1 fruit fly cellular context compared by ENCODE assay signal in the genomic region with DNA sequence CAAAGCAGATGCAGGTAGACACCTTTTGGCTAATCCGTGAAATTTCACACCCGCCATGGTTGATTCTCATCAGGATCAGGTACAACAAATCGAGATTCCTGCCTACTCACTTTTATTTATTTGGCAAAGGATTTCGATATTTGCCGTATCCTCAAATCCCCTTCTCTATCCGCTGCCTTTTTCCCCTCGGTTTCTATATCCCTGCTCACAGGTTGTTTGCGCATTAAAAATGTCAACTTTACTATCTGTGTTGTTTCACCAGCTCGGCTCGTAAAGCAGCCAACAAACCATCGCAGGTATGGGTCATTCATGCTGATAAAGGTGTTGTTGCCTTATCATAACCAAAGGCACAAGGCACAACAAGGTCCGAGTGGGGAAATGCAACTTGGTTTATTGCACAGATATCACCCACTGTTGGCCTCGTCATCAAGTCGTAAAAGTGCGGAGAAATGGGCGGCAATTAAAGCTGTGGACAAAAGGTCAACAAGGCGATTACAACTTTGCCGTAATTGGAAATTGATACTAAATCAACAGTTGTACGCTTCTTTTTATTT.
TF ChIP-seq lines count a peak whose summit lies in the region.

No protein-coding gene starts in this region.

TF ChIP-seq in whole organism, embryonic, 481 proteins besides CTCF, POLR2A, EP300 and RAD21 (continued from another document):
- peak; percentile 33 for TF ChIP-seq CG15601 (tag; optimal IDR thresholded peaks at IDR 0.05; lab: Kevin White, UChicago)
- TF ChIP-seq CG2889 (GFP tag; IDR thresholded peaks at IDR 0.05; lab: Robert Waterston, UW) = no peak
- no peak for TF ChIP-seq CG12104 (GFP tag; optimal IDR thresholded peaks at IDR 0.05; lab: Kevin White, UChicago)
- no peak for TF ChIP-seq scrt (GFP tag; optimal IDR thresholded peaks at IDR 0.05; lab: Kevin White, UChicago)
- TF ChIP-seq zf30C (GFP tag; optimal IDR thresholded peaks at IDR 0.05; lab: Kevin White, UChicago) = peak; percentile 7
- peak; percentile 7 for TF ChIP-seq CG2678 (tag; optimal IDR thresholded peaks at IDR 0.05; lab: Kevin White, UChicago)
- TF ChIP-seq corto (GFP tag; optimal IDR thresholded peaks at IDR 0.05; lab: Kevin White, UChicago) = peak; percentile 13
- TF ChIP-seq esg (GFP tag; conservative IDR thresholded peaks at IDR 0.05; lab: Robert Waterston, UW) = no peak
- TF ChIP-seq CG18262 (tag; optimal IDR thresholded peaks at IDR 0.05; lab: Kevin White, UChicago) = no peak
- peak; percentile 71 for TF ChIP-seq CG15479 (GFP tag; optimal IDR thresholded peaks at IDR 0.05; lab: Kevin White, UChicago)
- TF ChIP-seq inv (GFP tag; IDR thresholded peaks at IDR 0.05; lab: Robert Waterston, UW; ENCODE audit: partially characterized antibody) = no peak
- TF ChIP-seq Asciz (GFP tag; optimal IDR thresholded peaks at IDR 0.05; lab: Kevin White, UChicago) = peak; percentile 22
- TF ChIP-seq NFAT (GFP tag; IDR thresholded peaks at IDR 0.05; lab: Robert Waterston, UW) = no peak
- TF ChIP-seq CG11695 (GFP tag; IDR thresholded peaks at IDR 0.05; lab: Robert Waterston, UW) = 0 out of 3 replicates have a peak, but pooled peaks have one; percentile 7
- no peak for TF ChIP-seq Stat92E (GFP tag; optimal IDR thresholded peaks at IDR 0.05; lab: Kevin White, UChicago)
- TF ChIP-seq lola (GFP tag; optimal IDR thresholded peaks at IDR 0.05; lab: Kevin White, UChicago) = peak in 1 of 3 experiments; percentile 17
- peak; percentile 16; the same call in 1 of the 2 replicates for TF ChIP-seq onecut (GFP tag; IDR thresholded peaks at IDR 0.05; lab: Robert Waterston, UW)
- peak in 1 of 2 experiments; percentile 94 for TF ChIP-seq tll (GFP tag; optimal IDR thresholded peaks at IDR 0.05; lab: Kevin White, UChicago)
- no peak for TF ChIP-seq D19B (GFP tag; optimal IDR thresholded peaks at IDR 0.05; lab: Kevin White, UChicago)
- TF ChIP-seq CG3407 (GFP tag; optimal IDR thresholded peaks at IDR 0.05; lab: Kevin White, UChicago) = peak; percentile 17
- no peak for TF ChIP-seq Bteb2 (GFP tag; optimal IDR thresholded peaks at IDR 0.05; lab: Kevin White, UChicago)
- TF ChIP-seq bsh (GFP tag; optimal IDR thresholded peaks at IDR 0.05; lab: Kevin White, UChicago) = peak in 1 of 2 experiments; percentile 29
- no peak for TF ChIP-seq CG11456 (GFP tag; IDR thresholded peaks at IDR 0.05; lab: Robert Waterston, UW)
- peak; percentile 38 for TF ChIP-seq fd64A (GFP tag; optimal IDR thresholded peaks at IDR 0.05; lab: Kevin White, UChicago)
- peak; percentile 26 for TF ChIP-seq CG33557 (GFP tag; optimal IDR thresholded peaks at IDR 0.05; lab: Kevin White, UChicago)
- TF ChIP-seq CG12659 (GFP tag; optimal IDR thresholded peaks at IDR 0.05; lab: Kevin White, UChicago) = no peak
- no peak for TF ChIP-seq CG17359 (tag; optimal IDR thresholded peaks at IDR 0.05; lab: Kevin White, UChicago)
- peak in 1 of 2 experiments; percentile 21 for TF ChIP-seq Eip74EF (GFP tag; optimal IDR thresholded peaks at IDR 0.05; lab: Kevin White, UChicago)
